Worm (Caenorhabditis elegans) whole organism, L4 larva: ENCODE results near the gene vglu-3.

ENCODE experiments used
- D1046.2 ChIP-seq: fragments of 200-800 bp; sonication (Bioruptor generic); IDR thresholded peaks from 2 replicates; pipeline ENCODE4 v1.3.6; 2022; ENCODE audit warnings: missing genetic modification characterization, missing compliant biosample characterization
- F10B5.3 ChIP-seq: sonication (generic microtip); optimal IDR thresholded peaks from 2 replicates; lab custom pipeline; 2016; ENCODE audit warnings: mild to moderate bottlenecking, missing genetic modification characterization, missing compliant biosample characterization
- F37D6.2 ChIP-seq: sonication (generic microtip); optimal IDR thresholded peaks from 2 replicates; lab custom pipeline; 2016; ENCODE audit warnings: mild to moderate bottlenecking, missing genetic modification characterization, missing compliant biosample characterization
- F44E2.7 ChIP-seq: fragments of 200-800 bp; sonication (Bioruptor generic); IDR thresholded peaks from 2 replicates; pipeline ENCODE4 v2.1.2; 2022; ENCODE audit warnings: missing genetic modification characterization, missing compliant biosample characterization
- T20F7.1 ChIP-seq: fragments of 200-800 bp; sonication (Bioruptor generic); optimal IDR thresholded peaks from 2 replicates; lab custom pipeline; 2018; ENCODE audit warnings: mild to moderate bottlenecking, missing genetic modification characterization, missing compliant biosample characterization
- T26A8.4 ChIP-seq: fragments of 200-800 bp; sonication (Bioruptor generic); IDR thresholded peaks from 2 replicates; pipeline ENCODE4 v1.3.6; 2022; ENCODE audit warnings: missing genetic modification characterization, missing compliant biosample characterization
- ZK337.2 ChIP-seq: fragments of 200-800 bp; sonication (Bioruptor generic); IDR thresholded peaks from 2 replicates; pipeline ENCODE4 v1.3.6; 2022; ENCODE audit warnings: missing genetic modification reagents, missing genetic modification characterization, missing compliant biosample characterization
- ZK546.5 ChIP-seq, 2 experiments: sonication (generic microtip); optimal IDR thresholded peaks; 2 replicates each; lab custom pipeline; 2017; ENCODE audit warnings: missing biosample characterization in 2 of 2, missing genetic modification characterization in 2 of 2
- aly-2 ChIP-seq: sonication (generic microtip); optimal IDR thresholded peaks from 2 replicates; lab custom pipeline; 2018; ENCODE audit warnings: missing biosample characterization, missing genetic modification characterization
- dmd-8 ChIP-seq: fragments of 200-800 bp; sonication (Bioruptor generic); IDR thresholded peaks from 2 replicates; pipeline ENCODE4 v1.3.6; 2022; ENCODE audit warnings: missing genetic modification characterization, missing compliant biosample characterization
- dpl-1 ChIP-seq: fragments of 150-350 bp; optimal IDR thresholded peaks from 2 replicates; lab custom pipeline; 2014; ENCODE audit warnings: missing biosample characterization, missing genetic modification reagents, missing genetic modification characterization
- duxl-1 ChIP-seq: sonication (generic microtip); optimal IDR thresholded peaks from 2 replicates; lab custom pipeline; 2016; ENCODE audit warnings: mild to moderate bottlenecking, missing genetic modification characterization, moderate library complexity, missing compliant biosample characterization; ENCODE audit not compliant: poor library complexity
- fkh-10 ChIP-seq: fragments of 150-350 bp; optimal IDR thresholded peaks from 2 replicates; lab custom pipeline; 2014; ENCODE audit warnings: missing biosample characterization, missing genetic modification reagents, missing genetic modification characterization
- gei-8 ChIP-seq: fragments of 200-800 bp; sonication (Bioruptor generic); optimal IDR thresholded peaks from 2 replicates; lab custom pipeline; 2018; ENCODE audit warnings: mild to moderate bottlenecking, missing genetic modification characterization, missing compliant biosample characterization
- hif-1 ChIP-seq, 2 experiments: sonication (generic microtip); optimal IDR thresholded peaks; 2 replicates each; lab custom pipeline; 2016 to 2017; ENCODE audit warnings: missing compliant biosample characterization in 2 of 2, missing genetic modification characterization in 2 of 2, missing genetic modification reagents in 2 of 2, missing genotype in 2 of 2, mild to moderate bottlenecking in 1 of 2
- hmg-1.1 ChIP-seq: fragments of 200-800 bp; sonication (Bioruptor generic); IDR thresholded peaks from 2 replicates; pipeline ENCODE4 v1.3.6; 2022; ENCODE audit warnings: missing genetic modification reagents, missing genetic modification characterization, missing compliant biosample characterization
- jun-1 ChIP-seq: fragments of 150-350 bp; optimal IDR thresholded peaks from 2 replicates; lab custom pipeline; 2014; ENCODE audit warnings: missing biosample characterization, missing genetic modification reagents, missing genetic modification characterization
- lim-7 ChIP-seq: fragments of 200-800 bp; sonication (Bioruptor generic); IDR thresholded peaks from 2 replicates; pipeline ENCODE4 v1.3.6; 2022; ENCODE audit warnings: missing genetic modification characterization, missing compliant biosample characterization
- lin-1 ChIP-seq: fragments of 200-800 bp; sonication (Bioruptor generic); IDR thresholded peaks from 2 replicates; pipeline ENCODE4 v1.3.6; 2022; ENCODE audit warnings: missing genetic modification reagents, missing genetic modification characterization, missing compliant biosample characterization
- lin-15B ChIP-seq: fragments of 150-350 bp; sonication (generic microtip); optimal IDR thresholded peaks from 3 replicates; lab custom pipeline; 2014; ENCODE audit warnings: missing biosample characterization, missing genetic modification characterization
- lin-29 ChIP-seq: fragments of 200-800 bp; sonication (Bioruptor generic); IDR thresholded peaks from 2 replicates; pipeline ENCODE4 v1.3.6; 2022; ENCODE audit warnings: missing genetic modification reagents, missing genetic modification characterization, missing compliant biosample characterization
- lin-38 ChIP-seq: fragments of 200-800 bp; sonication (Bioruptor generic); IDR thresholded peaks from 2 replicates; pipeline ENCODE4 v1.3.6; 2022; ENCODE audit warnings: missing genetic modification reagents, missing genetic modification characterization, missing compliant biosample characterization
- lir-3 ChIP-seq: sonication (generic microtip); optimal IDR thresholded peaks from 2 replicates; lab custom pipeline; 2016; ENCODE audit warnings: mild to moderate bottlenecking, missing genetic modification characterization, missing compliant biosample characterization
- madf-9 ChIP-seq: fragments of 200-800 bp; sonication (Bioruptor generic); conservative IDR thresholded peaks from 2 replicates; pipeline ENCODE4 v1.3.6; 2022; ENCODE audit warnings: missing genetic modification reagents, missing genetic modification characterization, missing compliant biosample characterization
- mes-2 ChIP-seq: sonication (generic microtip); optimal IDR thresholded peaks from 2 replicates; lab custom pipeline; 2016; ENCODE audit warnings: missing genotype, mild to moderate bottlenecking, missing genetic modification characterization, missing compliant biosample characterization; ENCODE audit not compliant: poor library complexity, severe bottlenecking
- mxl-2 ChIP-seq: fragments of 200-800 bp; sonication (Bioruptor generic); conservative IDR thresholded peaks from 2 replicates; pipeline ENCODE4 v1.3.6; 2022; ENCODE audit warnings: missing genetic modification reagents, missing genetic modification characterization, missing compliant biosample characterization
- nhr-10 ChIP-seq: fragments of 150-350 bp; optimal IDR thresholded peaks from 2 replicates; lab custom pipeline; 2014; ENCODE audit warnings: missing biosample characterization, missing genetic modification characterization
- nhr-102 ChIP-seq: sonication (generic microtip); optimal IDR thresholded peaks from 2 replicates; lab custom pipeline; 2016; ENCODE audit warnings: mild to moderate bottlenecking, missing genetic modification characterization, moderate library complexity, missing compliant biosample characterization
- nhr-111 ChIP-seq: fragments of 200-800 bp; sonication (Bioruptor generic); optimal IDR thresholded peaks from 2 replicates; lab custom pipeline; 2018; ENCODE audit warnings: mild to moderate bottlenecking, missing genetic modification characterization, missing compliant biosample characterization
- nhr-25 ChIP-seq: sonication (generic microtip); optimal IDR thresholded peaks from 2 replicates; lab custom pipeline; 2017; ENCODE audit warnings: missing genetic modification characterization, mild to moderate bottlenecking, missing compliant biosample characterization, antibody characterized with exemption, moderate library complexity, borderline replicate concordance; ENCODE audit not compliant: insufficient read depth
- nhr-42 ChIP-seq: fragments of 200-800 bp; sonication (Bioruptor generic); IDR thresholded peaks from 2 replicates; pipeline ENCODE4 v1.3.6; 2022; ENCODE audit warnings: missing genetic modification characterization, missing compliant biosample characterization
- pha-4 ChIP-seq, 2 experiments: fragments of 150-350 bp in 1 of 2; fragments of 200-800 bp in 1 of 2; sonication (Bioruptor generic) in 1 of 2; IDR thresholded peaks in 1 of 2; optimal IDR thresholded peaks in 1 of 2; 2 replicates each; pipeline versions ENCODE4 v1.3.6 to Lab custom; 2014 to 2022; ENCODE audit warnings: missing genetic modification characterization in 2 of 2, missing genetic modification reagents in 2 of 2, missing biosample characterization in 1 of 2, missing compliant biosample characterization in 1 of 2
- pqm-1 ChIP-seq: sonication (generic microtip); optimal IDR thresholded peaks from 2 replicates; lab custom pipeline; 2017; ENCODE audit warnings: missing biosample characterization, missing genetic modification characterization
- saeg-2 ChIP-seq: fragments of 200-800 bp; sonication (Bioruptor generic); IDR thresholded peaks from 2 replicates; pipeline ENCODE4 v1.3.6; 2022; ENCODE audit warnings: missing genetic modification reagents, missing genetic modification characterization, missing compliant biosample characterization
- set-16 ChIP-seq: fragments of 200-800 bp; sonication (Bioruptor generic); IDR thresholded peaks from 2 replicates; pipeline ENCODE4 v1.3.6; 2022; ENCODE audit warnings: missing genetic modification reagents, missing genetic modification characterization, missing compliant biosample characterization
- skn-1 ChIP-seq: fragments of 150-350 bp; optimal IDR thresholded peaks from 2 replicates; lab custom pipeline; 2014; ENCODE audit warnings: missing biosample characterization, missing genetic modification characterization
- snpc-1.2 ChIP-seq: fragments of 200-800 bp; sonication (Bioruptor generic); IDR thresholded peaks from 2 replicates; pipeline ENCODE4 v1.3.6; 2022; ENCODE audit warnings: missing genetic modification reagents, missing genetic modification characterization, missing compliant biosample characterization
- tag-97 ChIP-seq: fragments of 200-800 bp; sonication (Bioruptor generic); IDR thresholded peaks from 2 replicates; pipeline ENCODE4 v1.3.6; 2022; ENCODE audit warnings: missing genetic modification characterization, missing compliant biosample characterization
- unc-130 ChIP-seq: sonication (generic microtip); optimal IDR thresholded peaks from 2 replicates; lab custom pipeline; 2016; ENCODE audit warnings: missing genetic modification reagents, missing genetic modification characterization, missing compliant biosample characterization
- unc-39 ChIP-seq: sonication (generic microtip); optimal IDR thresholded peaks from 2 replicates; lab custom pipeline; 2017; ENCODE audit warnings: missing biosample characterization, missing genetic modification characterization
- unc-62 ChIP-seq, 3 experiments: fragments of 150-350 bp in 1 of 3; sonication (generic microtip); optimal IDR thresholded peaks in 2 of 3; peaks in 1 of 3; 1 replicate in 1 of 3; 2 replicates in 2 of 3; lab custom pipeline; 2014 to 2017; ENCODE audit warnings: missing biosample characterization in 3 of 3, missing genetic modification characterization in 3 of 3, missing genetic modification reagents in 3 of 3, missing genotype in 1 of 3
- vab-7 ChIP-seq: fragments of 200-800 bp; sonication (Bioruptor generic); IDR thresholded peaks from 2 replicates; pipeline ENCODE4 v1.3.6; 2022; ENCODE audit warnings: missing genetic modification reagents, missing genetic modification characterization, missing compliant biosample characterization
- zfp-3 ChIP-seq: fragments of 200-800 bp; sonication (Bioruptor generic); conservative IDR thresholded peaks from 2 replicates; pipeline ENCODE4 v1.3.6; 2022; ENCODE audit warnings: missing genetic modification reagents, missing genetic modification characterization, missing compliant biosample characterization
- zip-11 ChIP-seq: fragments of 200-800 bp; sonication (Bioruptor generic); IDR thresholded peaks from 2 replicates; pipeline ENCODE4 v1.3.6; 2022; ENCODE audit warnings: missing genetic modification characterization, missing compliant biosample characterization

Gene vglu-3

DNA sequence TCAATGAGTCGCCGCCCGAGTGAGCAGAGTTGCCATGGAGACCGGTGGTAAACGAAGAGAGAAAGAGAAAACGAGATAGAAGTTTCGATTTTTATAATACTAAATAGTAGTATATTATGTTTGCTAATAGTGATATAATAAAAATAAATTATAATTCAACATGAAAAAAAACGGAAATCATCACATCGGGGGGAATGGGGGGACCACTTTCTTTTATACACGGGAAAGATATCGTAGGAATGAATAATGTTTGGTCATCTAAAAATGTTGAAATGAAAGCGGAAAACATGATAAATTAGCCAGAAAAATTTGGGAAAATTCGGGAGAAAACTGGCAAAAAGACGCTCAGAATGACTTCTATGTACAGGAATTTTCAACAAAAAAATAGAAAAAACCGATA lies 38.5 kb upstream of the vglu-3 start, which contains the start of gene bbs-5:
Gene bbs-5 (minus strand): TSS at position 101 of the 400 bp plus-strand sequence.
- TF ChIP-seq hif-1 (tag; optimal IDR thresholded peaks at IDR 0.05; lab: Kevin White, UChicago): no peak
- TF ChIP-seq pqm-1 (tag; lab: Kevin White, UChicago): no peak
- no peak for TF ChIP-seq madf-9 (GFP tag; lab: Robert Waterston, UW)
- no peak for TF ChIP-seq fkh-10
- TF ChIP-seq jun-1 (tag; lab: Kevin White, UChicago): no peak
- no peak for TF ChIP-seq gei-8 (GFP tag; lab: Kevin White, UChicago)
- TF ChIP-seq pha-4 (GFP tag; IDR thresholded peaks at IDR 0.05; lab: Robert Waterston, UW): no peak
- TF ChIP-seq pha-4 (tag; optimal IDR thresholded peaks at IDR 0.05; lab: Kevin White, UChicago): no peak
- no peak for TF ChIP-seq F37D6.2
- TF ChIP-seq unc-130 (GFP tag; lab: Kevin White, UChicago): no peak
- no peak for TF ChIP-seq nhr-10 (tag; lab: Kevin White, UChicago)
- TF ChIP-seq nhr-102 (tag; lab: Kevin White, UChicago): no peak
- no peak for TF ChIP-seq mxl-2
- TF ChIP-seq dmd-8 (GFP tag; lab: Robert Waterston, UW): no peak
- no peak for TF ChIP-seq saeg-2
- TF ChIP-seq, all 104 proteins: peak for 0

DNA sequence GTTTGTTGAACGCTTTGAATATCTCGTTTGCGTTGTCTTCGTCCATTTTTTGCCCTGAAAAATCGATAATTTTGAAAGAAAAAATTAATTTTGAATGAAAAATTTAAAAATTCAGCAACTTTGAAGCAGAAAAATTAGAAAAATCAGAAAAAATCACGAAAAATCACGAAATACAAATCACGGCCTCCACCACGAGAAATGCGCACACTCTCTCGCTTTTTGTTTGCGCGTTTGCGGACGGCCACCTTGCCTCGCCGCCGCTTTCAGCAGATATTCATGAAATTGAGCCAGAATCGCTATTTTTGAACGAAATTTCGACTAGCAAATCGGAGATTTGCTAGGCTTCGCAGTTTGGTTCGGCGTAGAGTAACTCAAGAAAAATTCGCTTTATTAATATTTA lies 33.4 kb upstream of the vglu-3 start, which contains the start of gene inpp-4B:
Gene inpp-4B (minus strand): TSS at position 54 of the 400 bp plus-strand sequence.
- TF ChIP-seq mes-2 (tag; lab: Kevin White, UChicago) (peak; percentile 17), ZK337.2 (GFP tag; lab: Robert Waterston, UW) (0 out of 2 replicates have a peak, but pooled peaks have one; percentile 8), hmg-1.1 (GFP tag; lab: Robert Waterston, UW) (0 out of 2 replicates have a peak, but pooled peaks have one; percentile 14), lin-38 (GFP tag; lab: Robert Waterston, UW) (peak; percentile 57; the same call in 1 of the 2 replicates)

DNA sequence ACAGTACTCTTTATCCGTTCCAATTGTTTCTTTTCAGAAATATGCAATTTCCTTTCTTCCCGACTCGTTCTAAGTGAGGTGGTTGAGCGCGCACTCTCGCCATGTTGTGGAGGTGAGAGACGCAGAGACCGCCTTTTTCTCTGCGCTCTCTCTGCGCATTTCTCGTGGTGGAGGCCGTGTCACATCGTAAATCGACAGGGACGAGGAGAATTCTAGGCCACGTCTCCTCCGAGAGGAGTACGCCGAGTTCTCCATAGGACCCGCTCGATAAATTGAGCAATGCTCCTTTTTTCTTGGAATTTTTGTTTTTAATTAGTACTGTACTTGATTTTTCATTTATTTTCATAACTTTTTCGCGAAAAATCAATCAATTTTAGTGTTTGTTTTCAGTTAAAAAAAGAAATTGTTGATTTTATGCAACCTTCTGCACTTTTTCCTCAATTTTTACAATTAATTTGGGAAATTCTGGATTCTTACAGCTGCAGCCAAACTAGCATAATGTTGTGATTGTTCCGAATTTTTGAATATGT lies 29.3 kb upstream of the vglu-3 start, which contains the start of gene cnk-1:
Gene cnk-1 (plus strand): TSS at position 480 of the 530 bp plus-strand sequence.
- TF ChIP-seq mes-2 (tag; lab: Kevin White, UChicago) (peak; percentile 99), skn-1 (tag; lab: Kevin White, UChicago) (no peak), lim-7 (GFP tag; lab: Robert Waterston, UW) (no peak; the same call in 1 of the 2 replicates), zfp-3 (GFP tag; lab: Robert Waterston, UW) (peak; percentile 98), snpc-1.2 (peak; percentile 88), unc-39 (tag; lab: Kevin White, UChicago) (no peak), T26A8.4 (GFP tag; lab: Robert Waterston, UW) (peak; percentile 97), unc-62 (GFP tag; optimal IDR thresholded peaks at IDR 0.05 in 1 of 2; lab: Kevin White, UChicago) (no peak), unc-62 (tag; optimal IDR thresholded peaks at IDR 0.05; lab: Kevin White, UChicago) (no peak), nhr-111 (GFP tag; lab: Kevin White, UChicago) (no peak), lin-29 (peak; percentile 87), D1046.2 (GFP tag; lab: Robert Waterston, UW) (peak; percentile 97), madf-9 (GFP tag; lab: Robert Waterston, UW) (peak; percentile 99), F37D6.2 (peak; percentile 74), lir-3 (tag; lab: Kevin White, UChicago) (no peak), dpl-1 (peak; percentile 52), nhr-42 (GFP tag; lab: Robert Waterston, UW) (peak; percentile 97), vab-7 (GFP tag; lab: Robert Waterston, UW) (peak; percentile 96), lin-15B (peak; percentile 15), ZK546.5 (tag; optimal IDR thresholded peaks at IDR 0.05; lab: Kevin White, UChicago) (no peak), T20F7.1 (GFP tag; lab: Kevin White, UChicago) (no peak), tag-97 (peak; percentile 98), set-16 (GFP tag; lab: Robert Waterston, UW) (peak; percentile 92), F44E2.7 (GFP tag; lab: Robert Waterston, UW) (no peak), aly-2 (tag; lab: Kevin White, UChicago) (no peak), F10B5.3 (tag; lab: Kevin White, UChicago) (no peak), zip-11 (no peak), nhr-25 (peak; percentile 48), lin-1 (peak; percentile 94), nhr-102 (tag; lab: Kevin White, UChicago) (peak; percentile 81), duxl-1 (peak; percentile 64), hif-1 (tag; optimal IDR thresholded peaks at IDR 0.05; lab: Kevin White, UChicago) (peak in 1 of 2 experiments; percentile 90)
